Worm (Caenorhabditis elegans) whole organism, L1 larva: ENCODE results near the gene klp-13.
A peak's percentile ranks its signal among the peaks of the same experiment; 100 is the strongest.

Experiments used
- aha-1 ChIP-seq: fragments of 150-350 bp; optimal IDR thresholded peaks from 2 replicates; lab custom pipeline; 2014; ENCODE audit warnings: missing biosample characterization, missing genetic modification characterization
- alr-1 ChIP-seq: fragments of 200-800 bp; sonication (Bioruptor generic); optimal IDR thresholded peaks from 2 replicates; lab custom pipeline; 2018; ENCODE audit warnings: borderline replicate concordance, mild to moderate bottlenecking, missing genetic modification characterization, missing compliant biosample characterization
- aly-2 ChIP-seq: fragments of 150-350 bp; optimal IDR thresholded peaks from 2 replicates; lab custom pipeline; 2014; ENCODE audit warnings: missing biosample characterization, missing genetic modification characterization
- blmp-1 ChIP-seq: fragments of 150-350 bp; optimal IDR thresholded peaks from 2 replicates; lab custom pipeline; 2014; ENCODE audit warnings: missing biosample characterization, missing genetic modification characterization
- ceh-63 ChIP-seq: fragments of 200-800 bp; sonication (Bioruptor generic); optimal IDR thresholded peaks from 2 replicates; lab custom pipeline; 2018; ENCODE audit warnings: mild to moderate bottlenecking, missing genetic modification characterization, missing compliant biosample characterization
- ceh-90 ChIP-seq: sonication (generic microtip); optimal IDR thresholded peaks from 2 replicates; lab custom pipeline; 2016; ENCODE audit warnings: missing genetic modification characterization, missing compliant biosample characterization
- ces-1 ChIP-seq: fragments of 150-350 bp; optimal IDR thresholded peaks from 2 replicates; lab custom pipeline; 2014; ENCODE audit warnings: missing biosample characterization, missing genetic modification reagents, missing genetic modification characterization
- dpl-1 ChIP-seq, 3 experiments: fragments of 150-350 bp in 2 of 3; sonication (generic microtip) in 1 of 3; optimal IDR thresholded peaks; 2 replicates each; lab custom pipeline; 2014 to 2017; ENCODE audit warnings: missing biosample characterization in 3 of 3, missing genetic modification characterization in 3 of 3, missing genetic modification reagents in 3 of 3
- dsc-1 ChIP-seq: sonication (generic microtip); optimal IDR thresholded peaks from 2 replicates; lab custom pipeline; 2016; ENCODE audit warnings: mild to moderate bottlenecking, missing genetic modification characterization, missing compliant biosample characterization
- efl-1 ChIP-seq, 4 experiments: fragments of 150-350 bp; optimal IDR thresholded peaks in 3 of 4; peaks in 1 of 4; 1 replicate in 1 of 4; 2 replicates in 3 of 4; lab custom pipeline; 2014; ENCODE audit warnings: missing biosample characterization in 2 of 4, missing genetic modification characterization in 2 of 4, missing genetic modification reagents in 2 of 4
- efl-3 ChIP-seq: fragments of 200-800 bp; sonication (Bioruptor generic); optimal IDR thresholded peaks from 2 replicates; lab custom pipeline; 2018; ENCODE audit warnings: mild to moderate bottlenecking, missing genetic modification characterization, missing compliant biosample characterization
- fkh-8 ChIP-seq: sonication (generic microtip); optimal IDR thresholded peaks from 2 replicates; lab custom pipeline; 2016; ENCODE audit warnings: mild to moderate bottlenecking, missing genetic modification characterization, missing compliant biosample characterization
- lin-13 ChIP-seq: fragments of 150-350 bp; optimal IDR thresholded peaks from 2 replicates; lab custom pipeline; 2014; ENCODE audit warnings: missing biosample characterization, missing genetic modification reagents, missing genetic modification characterization
- lin-14 ChIP-seq: fragments of 200-800 bp; sonication (Bioruptor generic); optimal IDR thresholded peaks from 2 replicates; lab custom pipeline; 2018; ENCODE audit warnings: mild to moderate bottlenecking, missing genetic modification characterization, moderate library complexity, missing compliant biosample characterization
- lin-39 ChIP-seq: fragments of 150-350 bp; optimal IDR thresholded peaks from 2 replicates; lab custom pipeline; 2014; ENCODE audit warnings: missing biosample characterization, missing genetic modification reagents, missing genetic modification characterization
- lir-3 ChIP-seq: sonication (generic microtip); optimal IDR thresholded peaks from 2 replicates; lab custom pipeline; 2016; ENCODE audit warnings: mild to moderate bottlenecking, missing genetic modification characterization, moderate library complexity, missing compliant biosample characterization; ENCODE audit not compliant: poor library complexity
- lsy-2 ChIP-seq, 2 experiments: fragments of 150-350 bp; optimal IDR thresholded peaks; 2 replicates each; lab custom pipeline; 2014; ENCODE audit warnings: missing biosample characterization in 2 of 2, missing genetic modification characterization in 2 of 2
- mep-1 ChIP-seq: fragments of 150-350 bp; optimal IDR thresholded peaks from 2 replicates; lab custom pipeline; 2014; ENCODE audit warnings: missing biosample characterization, missing genetic modification characterization
- nhr-12 ChIP-seq: sonication (generic microtip); optimal IDR thresholded peaks from 2 replicates; lab custom pipeline; 2017; ENCODE audit warnings: missing biosample characterization, missing genetic modification characterization
- nhr-19 ChIP-seq: fragments of 200-800 bp; sonication (Bioruptor generic); conservative IDR thresholded peaks from 2 replicates; pipeline ENCODE4 v1.3.6; 2022; ENCODE audit warnings: missing genetic modification characterization, missing compliant biosample characterization
- nhr-20 ChIP-seq: sonication (generic microtip); optimal IDR thresholded peaks from 2 replicates; lab custom pipeline; 2016; ENCODE audit warnings: mild to moderate bottlenecking, missing genetic modification characterization, missing compliant biosample characterization
- nhr-28 ChIP-seq: fragments of 150-350 bp; optimal IDR thresholded peaks from 2 replicates; lab custom pipeline; 2014; ENCODE audit warnings: missing biosample characterization, missing genetic modification characterization
- nhr-47 ChIP-seq: sonication (generic microtip); optimal IDR thresholded peaks from 2 replicates; lab custom pipeline; 2016; ENCODE audit warnings: mild to moderate bottlenecking, missing genetic modification characterization, moderate library complexity, missing compliant biosample characterization
- nhr-71 ChIP-seq: sonication (generic microtip); optimal IDR thresholded peaks from 2 replicates; lab custom pipeline; 2016; ENCODE audit warnings: mild to moderate bottlenecking, missing genetic modification characterization, moderate library complexity, missing compliant biosample characterization
- nhr-77 ChIP-seq: fragments of 150-350 bp; optimal IDR thresholded peaks from 2 replicates; lab custom pipeline; 2014; ENCODE audit warnings: missing biosample characterization, missing genetic modification characterization
- nhr-84 ChIP-seq: sonication (generic microtip); optimal IDR thresholded peaks from 2 replicates; lab custom pipeline; 2017; ENCODE audit warnings: missing biosample characterization, missing genetic modification characterization
- nhr-85 ChIP-seq: sonication (generic microtip); peaks from one replicate; lab custom pipeline; 2016; ENCODE audit warnings: missing genetic modification characterization, inconsistent platforms, missing compliant biosample characterization
- snu-23 ChIP-seq: sonication (generic microtip); optimal IDR thresholded peaks from 2 replicates; lab custom pipeline; 2016; ENCODE audit warnings: missing genetic modification characterization, missing compliant biosample characterization
- swsn-7 ChIP-seq: sonication (generic microtip); optimal IDR thresholded peaks from 2 replicates; lab custom pipeline; 2016; ENCODE audit warnings: missing genetic modification characterization, missing compliant biosample characterization
- tbx-2 ChIP-seq: sonication (generic microtip); optimal IDR thresholded peaks from 2 replicates; lab custom pipeline; 2016; ENCODE audit warnings: missing genetic modification characterization, missing compliant biosample characterization
- tlp-1 ChIP-seq: fragments of 150-350 bp; optimal IDR thresholded peaks from 2 replicates; lab custom pipeline; 2014; ENCODE audit warnings: missing biosample characterization, missing genetic modification characterization
- unc-86 ChIP-seq: sonication (generic microtip); optimal IDR thresholded peaks from 2 replicates; lab custom pipeline; 2016; ENCODE audit warnings: missing genetic modification characterization, missing compliant biosample characterization
- vab-15 ChIP-seq: sonication (generic microtip); optimal IDR thresholded peaks from 2 replicates; lab custom pipeline; 2017; ENCODE audit warnings: missing genotype, mild to moderate bottlenecking, missing genetic modification characterization, missing compliant biosample characterization
- xbp-1 ChIP-seq: sonication (generic microtip); optimal IDR thresholded peaks from 2 replicates; lab custom pipeline; 2016; ENCODE audit warnings: missing genetic modification characterization, missing compliant biosample characterization
- zip-4 ChIP-seq: fragments of 200-800 bp; sonication (Bioruptor generic); optimal IDR thresholded peaks from 2 replicates; lab custom pipeline; 2018; ENCODE audit warnings: mild to moderate bottlenecking, missing genetic modification characterization, moderate library complexity, missing compliant biosample characterization
- ztf-11 ChIP-seq, 2 experiments: sonication (generic microtip); optimal IDR thresholded peaks; 2 replicates each; lab custom pipeline; 2016 to 2017; ENCODE audit warnings: missing genetic modification characterization in 2 of 2, missing biosample characterization in 1 of 2, missing compliant biosample characterization in 1 of 2

klp-13 gene

ce11 chrX:6001432-6001831 is 16.6 kb downstream of the klp-13 start, which contains the start of gene F22F4.4:
Gene F22F4.4 (minus strand): TSS chrX:6001532.
- TF ChIP-seq aha-1 (tag; lab: Kevin White, UChicago) (no peak), efl-1 (optimal IDR thresholded peaks at IDR 0.05; lab: Kevin White, UChicago) (no peak), efl-1 (GFP tag; optimal IDR thresholded peaks at IDR 0.05 in 1 of 2; lab: Kevin White, UChicago) (no peak), nhr-77 (tag; lab: Kevin White, UChicago) (no peak), ztf-11 (tag; optimal IDR thresholded peaks at IDR 0.05; lab: Kevin White, UChicago) (no peak)

DNA sequence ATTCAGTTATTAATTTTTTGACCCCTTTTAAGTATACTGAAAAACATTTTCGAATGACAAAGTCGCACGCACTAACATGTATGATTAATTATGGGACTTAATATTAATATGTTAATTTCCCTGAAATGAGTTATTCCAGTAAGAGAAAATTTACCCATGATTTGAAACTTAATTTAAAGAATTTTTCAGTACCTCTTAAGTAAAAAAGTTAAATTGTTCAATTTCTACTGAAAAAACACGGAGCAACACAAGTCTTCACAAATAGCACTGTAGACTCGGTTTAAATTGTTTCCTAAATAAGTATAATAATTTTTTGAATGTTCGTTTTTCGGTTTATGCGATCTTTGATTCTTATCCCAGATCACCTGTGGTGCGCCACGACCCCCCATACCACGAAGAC is 17.7 kb downstream of the klp-13 start:
- no peak for TF ChIP-seq ces-1
- no peak for TF ChIP-seq ceh-63 (GFP tag; lab: Kevin White, UChicago)
- no peak for TF ChIP-seq fkh-8 (tag; lab: Kevin White, UChicago)
- no peak for TF ChIP-seq ceh-90 (tag; lab: Kevin White, UChicago)
- TF ChIP-seq swsn-7, result no peak
- TF ChIP-seq lin-39 (tag; lab: Kevin White, UChicago), result no peak
- no peak for TF ChIP-seq mep-1 (tag; lab: Kevin White, UChicago)
- no peak for TF ChIP-seq tlp-1 (tag; lab: Kevin White, UChicago)
- no peak for TF ChIP-seq unc-86 (tag; lab: Kevin White, UChicago)
- no peak for TF ChIP-seq nhr-28 (tag; lab: Kevin White, UChicago)
- no peak for TF ChIP-seq vab-15 (tag; lab: Kevin White, UChicago)
- no peak for TF ChIP-seq nhr-47 (tag; lab: Kevin White, UChicago)
- no peak for TF ChIP-seq lir-3 (tag; lab: Kevin White, UChicago)
- TF ChIP-seq dpl-1 (GFP tag; optimal IDR thresholded peaks at IDR 0.05; lab: Kevin White, UChicago), result no peak
- no peak for TF ChIP-seq nhr-12 (tag; lab: Kevin White, UChicago)

- TF ChIP-seq efl-1 (optimal IDR thresholded peaks at IDR 0.05; lab: Kevin White, UChicago) (no peak), efl-1 (GFP tag; optimal IDR thresholded peaks at IDR 0.05 in 1 of 2; lab: Kevin White, UChicago) (peak in 1 of 2 experiments; percentile 42), efl-3 (GFP tag; lab: Kevin White, UChicago) (no peak)
Observed at ce11 chrX:6003853-6004252, 19.1 kb downstream of the klp-13 start, which contains the start of gene sups-1. Gene sups-1 (plus strand): TSS chrX:6004153.

- TF ChIP-seq alr-1 (tag; lab: Kevin White, UChicago) (no peak), blmp-1 (tag; lab: Kevin White, UChicago) (peak; percentile 98)
Observed at ce11 chrX:6004315-6004714, 19.5 kb downstream of the klp-13 start.

ce11 chrX:6010573-6010972 is 25.8 kb downstream of the klp-13 start, which contains the start of gene C09B8.3:
Gene C09B8.3 (minus strand): TSS chrX:6010673.
- TF ChIP-seq tbx-2 (tag; lab: Kevin White, UChicago), result no peak

ce11 chrX:6015096-6015495 is 30.3 kb downstream of the klp-13 start, which contains the start of gene C09B8.8:
Gene C09B8.8 (plus strand): TSS chrX:6015492.
- TF ChIP-seq nhr-85 (tag; lab: Kevin White, UChicago) (peak; percentile 59), blmp-1 (tag; lab: Kevin White, UChicago) (peak; percentile 12), aly-2 (tag; lab: Kevin White, UChicago) (no peak), lin-14 (peak; percentile 46)

DNA sequence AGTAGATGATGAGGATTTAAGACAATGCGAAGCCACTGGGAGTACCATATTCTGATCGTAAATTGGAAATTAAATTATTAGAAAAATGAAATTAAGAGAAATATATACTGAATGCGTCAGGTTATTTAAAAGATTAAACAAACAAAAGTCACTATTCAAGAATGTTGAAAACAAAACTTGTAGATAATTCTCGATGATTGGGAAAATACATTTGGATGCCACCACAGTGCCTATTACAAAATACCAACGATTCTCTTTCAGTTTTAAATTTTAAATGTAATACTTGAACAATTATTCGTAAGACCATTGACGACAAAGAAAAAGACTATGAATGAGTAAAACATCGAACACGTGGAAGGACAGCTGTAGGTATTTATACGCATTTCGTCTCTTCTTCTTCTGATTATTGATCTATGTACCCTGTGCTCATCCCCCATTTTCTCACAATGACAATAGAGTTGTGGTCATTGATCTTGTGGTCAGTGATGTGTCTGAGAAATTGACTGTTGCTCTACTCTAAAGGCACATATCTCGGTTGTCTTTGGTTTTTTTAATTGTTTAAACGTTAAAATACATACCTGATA is 35.2 kb downstream of the klp-13 start, which contains the start of gene C09B8.4:
TSS of gene C09B8.4 (minus strand) at position 51 of the 584 bp plus-strand sequence.
- TF ChIP-seq nhr-19 (GFP tag; lab: Robert Waterston, UW) (peak; percentile 38; the same call in 1 of the 2 replicates), nhr-20 (tag; lab: Kevin White, UChicago) (peak; percentile 63), lsy-2 (tag; optimal IDR thresholded peaks at IDR 0.05; lab: Kevin White, UChicago) (peak in 1 of 2 experiments; percentile 18), nhr-71 (tag; lab: Kevin White, UChicago) (peak; percentile 87), snu-23 (GFP tag; lab: Kevin White, UChicago) (peak; percentile 75), xbp-1 (peak; percentile 47), lin-13 (no peak), nhr-85 (tag; lab: Kevin White, UChicago) (no peak), ces-1 (no peak), nhr-84 (no peak), lir-3 (tag; lab: Kevin White, UChicago) (peak; percentile 13), dsc-1 (tag; lab: Kevin White, UChicago) (peak; percentile 44), nhr-28 (tag; lab: Kevin White, UChicago) (no peak), zip-4 (GFP tag; lab: Kevin White, UChicago) (no peak), lin-14 (peak; percentile 55)
